Fruit fly (Drosophila melanogaster): ENCODE data around the gene Taf1.

Gene Taf1

DNA sequence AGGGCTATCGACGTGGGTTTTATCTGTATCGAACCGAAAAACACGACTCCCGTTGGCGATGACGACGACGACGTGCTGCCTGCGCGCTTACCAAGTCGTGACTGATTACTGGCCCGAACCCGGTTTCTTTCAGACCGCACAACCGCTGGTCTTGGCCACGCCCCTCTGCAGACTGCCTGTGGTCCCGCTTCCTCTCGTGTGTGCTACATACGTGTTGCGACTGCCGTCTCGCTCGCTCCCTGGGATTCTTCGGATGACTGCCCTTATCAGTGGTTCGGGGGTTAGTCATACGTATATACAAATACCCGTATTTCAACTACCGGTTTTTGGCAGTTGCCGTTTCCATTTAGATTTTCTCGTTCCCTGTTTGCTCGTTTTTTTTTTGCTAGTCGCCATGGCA, 31.8 kb downstream of the Taf1 start, which contains the start of gene lab (continued):
- TF ChIP-seq crol (GFP tag; IDR thresholded peaks at IDR 0.05) (peak; percentile 50), CG5245 (GFP tag; optimal IDR thresholded peaks at IDR 0.05) (no peak), CG6854 (GFP tag; optimal IDR thresholded peaks at IDR 0.05) (no peak), sim (GFP tag; IDR thresholded peaks at IDR 0.05) (0 out of 2 replicates have a peak, but pooled peaks have one; percentile 24), CG12769 (tag; optimal IDR thresholded peaks at IDR 0.05) (no peak), CG30020 (tag; optimal IDR thresholded peaks at IDR 0.05) (no peak), gem (tag; optimal IDR thresholded peaks at IDR 0.05) (no peak), aop (GFP tag; IDR thresholded peaks at IDR 0.05) (no peak), MBD-R2 (GFP tag; IDR thresholded peaks at IDR 0.05) (peak; percentile 10; the same call in 1 of the 2 replicates), ato (GFP tag; IDR thresholded peaks at IDR 0.05; ENCODE audit: partially characterized antibody) (0 out of 2 replicates have a peak, but pooled peaks have one; percentile 27), dpn (GFP tag; optimal IDR thresholded peaks at IDR 0.05) (no peak), Side (GFP tag; optimal IDR thresholded peaks at IDR 0.05) (no peak), ssp (GFP tag; IDR thresholded peaks at IDR 0.05) (no peak), Nf-YA (GFP tag; IDR thresholded peaks at IDR 0.05) (peak; percentile 76), Med (GFP tag) (peak; percentile 68), CG13287 (GFP tag; IDR thresholded peaks at IDR 0.05; ENCODE audit: partially characterized antibody) (peak; percentile 41; the same call in 1 of the 2 replicates), Ptx1 (GFP tag; IDR thresholded peaks at IDR 0.05) (no peak), CG42726 (GFP tag; IDR thresholded peaks at IDR 0.05; ENCODE audit: partially characterized antibody) (peak; percentile 59; the same call in 1 of the 2 replicates), CG13123 (GFP tag; optimal IDR thresholded peaks at IDR 0.05) (no peak), sr (GFP tag; IDR thresholded peaks at IDR 0.05) (no peak), CG7987 (GFP tag; optimal IDR thresholded peaks at IDR 0.05) (no peak), CG13624 (GFP tag; optimal IDR thresholded peaks at IDR 0.05) (no peak), Bteb2 (GFP tag; optimal IDR thresholded peaks at IDR 0.05) (no peak), hkb (optimal IDR thresholded peaks at IDR 0.05) (no peak), hkb (GFP tag; IDR thresholded peaks at IDR 0.05) (no peak), odd (GFP tag; optimal IDR thresholded peaks at IDR 0.05) (peak; percentile 10), sd (tag; optimal IDR thresholded peaks at IDR 0.05) (no peak), sens (GFP tag) (peak; percentile 62), B-H1 (GFP tag; IDR thresholded peaks at IDR 0.05) (no peak), oc (tag; optimal IDR thresholded peaks at IDR 0.05) (peak; percentile 24), usp (GFP tag; optimal IDR thresholded peaks at IDR 0.05) (no peak), vvl (GFP tag; IDR thresholded peaks at IDR 0.05) (0 out of 2 replicates have a peak, but pooled peaks have one; percentile 21), Nf-YB (GFP tag; optimal IDR thresholded peaks at IDR 0.05) (peak; percentile 97), nom (GFP tag; optimal IDR thresholded peaks at IDR 0.05) (no peak), chinmo (GFP tag; IDR thresholded peaks at IDR 0.05; ENCODE audit: partially characterized antibody) (peak; percentile 31; the same call in 1 of the 4 replicates), tll (GFP tag; optimal IDR thresholded peaks at IDR 0.05) (peak in 1 of 2 experiments; percentile 45), CG9817 (tag; optimal IDR thresholded peaks at IDR 0.05) (no peak), CG2199 (GFP tag; IDR thresholded peaks at IDR 0.05) (peak; percentile 78; the same call in 2 of the 3 replicates), slbo (GFP tag; IDR thresholded peaks at IDR 0.05) (no peak), pros (GFP tag; optimal IDR thresholded peaks at IDR 0.05) (peak; percentile 33), CG3407 (GFP tag; optimal IDR thresholded peaks at IDR 0.05) (no peak), HLH3B (GFP tag; IDR thresholded peaks at IDR 0.05) (no peak), CG5180 (GFP tag; optimal IDR thresholded peaks at IDR 0.05) (peak; percentile 85), Bdp1 (GFP tag; optimal IDR thresholded peaks at IDR 0.05) (no peak), MTF-1 (GFP tag; optimal IDR thresholded peaks at IDR 0.05; ENCODE audit: borderline replicate concordance) (no peak), zen (tag; optimal IDR thresholded peaks at IDR 0.05) (peak; percentile 10), ro (GFP tag; IDR thresholded peaks at IDR 0.05) (no peak), CG10209 (GFP tag; optimal IDR thresholded peaks at IDR 0.05) (no peak), kay (GFP tag; optimal IDR thresholded peaks at IDR 0.05) (peak; percentile 76), CG10274 (GFP tag; optimal IDR thresholded peaks at IDR 0.05) (no peak), HLHmδ (GFP tag; optimal IDR thresholded peaks at IDR 0.05) (peak; percentile 61)

Measured in whole organism, embryonic.